Worm (Caenorhabditis elegans): ENCODE data around the gene Y43F8C.6.

The Y43F8C.6 gene

DNA sequence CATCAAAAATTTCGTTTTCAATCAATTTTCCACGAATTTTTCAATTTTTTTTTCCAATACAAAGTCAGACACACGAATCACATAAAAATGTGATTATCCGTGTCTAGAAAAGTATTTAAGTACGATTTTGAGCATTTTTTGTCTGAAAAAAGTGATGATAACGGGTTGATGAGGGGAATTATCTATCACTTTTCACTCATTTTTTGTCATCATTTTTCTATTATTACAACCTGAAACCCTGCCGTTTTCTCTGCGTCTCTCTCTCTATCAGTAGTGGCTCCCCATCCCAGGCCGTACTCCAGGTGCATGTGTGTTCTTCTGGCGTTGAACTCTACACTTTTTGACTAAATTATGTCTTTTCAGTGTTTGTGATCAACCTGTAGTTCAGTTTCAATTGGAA lies 31.6 kb upstream of the Y43F8C.6 start (continued):
- no peak for TF ChIP-seq ceh-20 (GFP tag; IDR thresholded peaks at IDR 0.05)
- no peak for TF ChIP-seq nhr-111 (GFP tag; optimal IDR thresholded peaks at IDR 0.05)
- peak; percentile 43 for TF ChIP-seq dve-1 (tag; optimal IDR thresholded peaks at IDR 0.05; ENCODE audit: insufficient read depth)
- TF ChIP-seq daf-19 (GFP tag; conservative IDR thresholded peaks at IDR 0.05) = no peak
- no peak for TF ChIP-seq mxl-2 (GFP tag; conservative IDR thresholded peaks at IDR 0.05)

ce11 chrV:19671816-19672215 lies 31.1 kb upstream of the Y43F8C.6 start:
- TF ChIP-seq fos-1 (tag; optimal IDR thresholded peaks at IDR 0.05) (no peak), set-16 (GFP tag; IDR thresholded peaks at IDR 0.05) (peak; percentile 60), tag-97 (GFP tag; IDR thresholded peaks at IDR 0.05) (no peak), aha-1 (tag) (peak; percentile 83), lir-3 (tag; optimal IDR thresholded peaks at IDR 0.05) (no peak)

ce11 chrV:19670866-19671265 lies 30.2 kb upstream of the Y43F8C.6 start:
- no peak for TF ChIP-seq nhr-237 (tag; optimal IDR thresholded peaks at IDR 0.05)
- TF ChIP-seq lin-15B (tag; optimal IDR thresholded peaks at IDR 0.05) = no peak
- no peak for TF ChIP-seq zag-1 (tag; optimal IDR thresholded peaks at IDR 0.05)
- no peak for TF ChIP-seq skn-1 (tag; optimal IDR thresholded peaks at IDR 0.05)
- TF ChIP-seq spr-3 (GFP tag; optimal IDR thresholded peaks at IDR 0.05) = no peak
- no peak for TF ChIP-seq mxl-2 (GFP tag; conservative IDR thresholded peaks at IDR 0.05)
- TF ChIP-seq ztf-11 (tag; optimal IDR thresholded peaks at IDR 0.05) = no peak
- no peak for TF ChIP-seq duxl-1 (tag; optimal IDR thresholded peaks at IDR 0.05; ENCODE audit: poor library complexity)
- TF ChIP-seq F44E2.7 (GFP tag; IDR thresholded peaks at IDR 0.05) = no peak
- TF ChIP-seq zip-2 (tag; optimal IDR thresholded peaks at IDR 0.05) = no peak
- no peak for TF ChIP-seq hmg-1.1 (GFP tag; IDR thresholded peaks at IDR 0.05)
- no peak for TF ChIP-seq lim-7 (GFP tag; IDR thresholded peaks at IDR 0.05)
- TF ChIP-seq ceh-82 (tag; optimal IDR thresholded peaks at IDR 0.05) = no peak
- TF ChIP-seq lin-1 (GFP tag; IDR thresholded peaks at IDR 0.05) = no peak
- no peak for TF ChIP-seq F26F4.8 (GFP tag; conservative IDR thresholded peaks at IDR 0.05)
- TF ChIP-seq aly-2 (tag; optimal IDR thresholded peaks at IDR 0.05) = no peak
- TF ChIP-seq T20F7.1 (GFP tag; optimal IDR thresholded peaks at IDR 0.05) = no peak
- no peak for TF ChIP-seq vab-7 (GFP tag; IDR thresholded peaks at IDR 0.05)
- no peak for TF ChIP-seq madf-9 (GFP tag; conservative IDR thresholded peaks at IDR 0.05)

DNA sequence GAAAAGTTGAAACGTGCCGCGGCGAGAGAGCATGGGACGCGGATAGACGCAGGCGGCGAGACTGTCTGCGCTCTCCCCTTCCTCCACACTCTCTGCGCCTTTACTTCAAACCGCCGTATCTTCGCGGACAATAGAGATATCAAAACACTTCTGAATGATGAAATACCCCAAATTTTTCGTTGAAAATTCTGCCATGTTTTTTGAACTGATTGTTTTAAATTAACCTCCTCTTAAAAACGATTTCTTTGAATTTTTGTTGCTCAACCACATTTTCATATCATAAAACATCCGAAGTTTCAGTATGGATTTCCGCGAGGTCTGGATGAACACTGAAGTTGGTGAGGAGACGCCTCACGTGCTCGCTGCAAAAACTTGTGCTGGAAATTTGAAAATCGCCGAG lies 29.3 kb upstream of the Y43F8C.6 start, which contains the start of gene Y43F8C.11:
Gene Y43F8C.11 (plus strand): TSS at position 301 of the 400 bp plus-strand sequence.
- TF ChIP-seq spr-3 (GFP tag; optimal IDR thresholded peaks at IDR 0.05) (no peak), dmd-9 (GFP tag; IDR thresholded peaks at IDR 0.05) (no peak), set-16 (GFP tag; IDR thresholded peaks at IDR 0.05) (no peak), hif-1 (tag; optimal IDR thresholded peaks at IDR 0.05) (no peak), T26A8.4 (GFP tag; IDR thresholded peaks at IDR 0.05) (no peak), F37D6.2 (tag; optimal IDR thresholded peaks at IDR 0.05) (no peak), lin-1 (GFP tag; IDR thresholded peaks at IDR 0.05) (no peak), ceh-20 (GFP tag; IDR thresholded peaks at IDR 0.05) (no peak), nhr-237 (tag; optimal IDR thresholded peaks at IDR 0.05) (no peak), F10B5.3 (tag; optimal IDR thresholded peaks at IDR 0.05) (no peak), pqm-1 (tag; optimal IDR thresholded peaks at IDR 0.05) (no peak), mdl-1 (tag; optimal IDR thresholded peaks at IDR 0.05) (no peak), mep-1 (tag; optimal IDR thresholded peaks at IDR 0.05) (no peak), ces-1 (GFP tag; optimal IDR thresholded peaks at IDR 0.05) (no peak), zip-11 (GFP tag; IDR thresholded peaks at IDR 0.05) (no peak)
